Fruit fly (Drosophila melanogaster) whole organism, adult: ENCODE results near the gene CG31140.

ENCODE experiments used
- CG14711 ChIP-seq: fragments of 200-800 bp; sonication (Bioruptor generic); optimal IDR thresholded peaks from 2 replicates; lab custom pipeline; 2018; ENCODE audit warnings: missing biosample characterization, mild to moderate bottlenecking, missing genetic modification characterization, moderate library complexity
- CG1620 ChIP-seq: fragments of 200-800 bp; sonication (Bioruptor generic); optimal IDR thresholded peaks from 2 replicates; lab custom pipeline; 2016; ENCODE audit warnings: missing biosample characterization, missing genetic modification characterization
- CG5204 ChIP-seq: fragments of 200-800 bp; sonication (Bioruptor generic); optimal IDR thresholded peaks from 2 replicates; lab custom pipeline; 2016; ENCODE audit warnings: missing biosample characterization, missing genetic modification characterization
- CG7045 ChIP-seq: fragments of 200-800 bp; sonication (Bioruptor generic); optimal IDR thresholded peaks from 2 replicates; lab custom pipeline; 2017; ENCODE audit warnings: missing biosample characterization, mild to moderate bottlenecking, missing genetic modification characterization
- CG7101 ChIP-seq: fragments of 200-800 bp; sonication (Bioruptor generic); optimal IDR thresholded peaks from 2 replicates; lab custom pipeline; 2018; ENCODE audit warnings: missing biosample characterization, mild to moderate bottlenecking, missing genetic modification characterization, moderate library complexity
- Hr96 ChIP-seq: fragments of 200-800 bp; sonication (Bioruptor generic); optimal IDR thresholded peaks from 2 replicates; lab custom pipeline; 2016; ENCODE audit warnings: missing biosample characterization, missing genetic modification characterization
- bab1 ChIP-seq: fragments of 200-800 bp; sonication (Bioruptor generic); optimal IDR thresholded peaks from 3 replicates; lab custom pipeline; 2019; ENCODE audit warnings: missing biosample characterization, mild to moderate bottlenecking, missing genetic modification characterization, moderate library complexity
- cic ChIP-seq: fragments of 200-800 bp; sonication (Bioruptor generic); optimal IDR thresholded peaks from 2 replicates; lab custom pipeline; 2017; ENCODE audit warnings: missing biosample characterization, mild to moderate bottlenecking, missing genetic modification characterization, moderate library complexity
- cnc ChIP-seq, 2 experiments: fragments of >200 bp; optimal IDR thresholded peaks; 2 replicates each; lab custom pipeline; 2017
- ovo ChIP-seq: fragments of 200-800 bp; sonication (Bioruptor generic); optimal IDR thresholded peaks from 2 replicates; lab custom pipeline; 2016; ENCODE audit warnings: missing biosample characterization, missing genetic modification characterization
- tj ChIP-seq: fragments of 200-800 bp; sonication (Bioruptor generic); optimal IDR thresholded peaks from 3 replicates; lab custom pipeline; 2017; ENCODE audit warnings: missing biosample characterization, mild to moderate bottlenecking, missing genetic modification characterization, moderate library complexity

dm6 chr3R:23927429-23927828, 35.6 kb upstream of the CG31140 start, which contains the start of gene CG13601:
- no peak for TF ChIP-seq ovo (GFP tag; lab: Kevin White, UChicago)
- no peak for TF ChIP-seq tj
- peak; percentile 30 for TF ChIP-seq CG1620 (GFP tag; lab: Kevin White, UChicago)
- no peak for TF ChIP-seq cnc (optimal IDR thresholded peaks at IDR 0.05; lab: Kevin White, UChicago)
- TF ChIP-seq CG5204: no peak
- TF ChIP-seq CG7045 (GFP tag; lab: Kevin White, UChicago): no peak
- TF ChIP-seq bab1 (GFP tag; lab: Kevin White, UChicago): peak; percentile 38
- no peak for TF ChIP-seq cic
- no peak for TF ChIP-seq CG7101 (tag; lab: Kevin White, UChicago)
- no peak for TF ChIP-seq CG14711 (tag; lab: Kevin White, UChicago)
- no peak for TF ChIP-seq Hr96 (GFP tag; lab: Kevin White, UChicago)
